Worm (Caenorhabditis elegans) whole organism, young adult: ENCODE measurements around the gene tsp-14.

Experiments
- athp-1 ChIP-seq: sonication (generic microtip); optimal IDR thresholded peaks from 2 replicates; lab custom pipeline; 2017; ENCODE audit warnings: mild to moderate bottlenecking, missing genetic modification characterization, missing compliant biosample characterization
- bed-1 ChIP-seq: fragments of 200-800 bp; sonication (Bioruptor generic); IDR thresholded peaks from 2 replicates; pipeline ENCODE4 v1.3.6; 2022; ENCODE audit warnings: missing genetic modification reagents, missing genetic modification characterization, missing compliant biosample characterization
- hsf-1 ChIP-seq: fragments of 200-800 bp; sonication (Bioruptor generic); IDR thresholded peaks from 2 replicates; pipeline ENCODE4 v1.3.6; 2022; ENCODE audit warnings: missing genetic modification reagents, missing genetic modification characterization, missing compliant biosample characterization
- lag-1 ChIP-seq: fragments of 200-800 bp; sonication (Bioruptor generic); IDR thresholded peaks from 2 replicates; pipeline ENCODE4 v1.3.6; 2022; ENCODE audit warnings: missing genetic modification reagents, missing genetic modification characterization, missing compliant biosample characterization
- sdz-38 ChIP-seq: sonication (generic microtip); optimal IDR thresholded peaks from 2 replicates; lab custom pipeline; 2016; ENCODE audit warnings: missing genotype, missing genetic modification characterization, missing compliant biosample characterization
- ztf-26 ChIP-seq: sonication (generic microtip); optimal IDR thresholded peaks from 2 replicates; lab custom pipeline; 2017; ENCODE audit warnings: missing genetic modification characterization, missing compliant biosample characterization

DNA sequence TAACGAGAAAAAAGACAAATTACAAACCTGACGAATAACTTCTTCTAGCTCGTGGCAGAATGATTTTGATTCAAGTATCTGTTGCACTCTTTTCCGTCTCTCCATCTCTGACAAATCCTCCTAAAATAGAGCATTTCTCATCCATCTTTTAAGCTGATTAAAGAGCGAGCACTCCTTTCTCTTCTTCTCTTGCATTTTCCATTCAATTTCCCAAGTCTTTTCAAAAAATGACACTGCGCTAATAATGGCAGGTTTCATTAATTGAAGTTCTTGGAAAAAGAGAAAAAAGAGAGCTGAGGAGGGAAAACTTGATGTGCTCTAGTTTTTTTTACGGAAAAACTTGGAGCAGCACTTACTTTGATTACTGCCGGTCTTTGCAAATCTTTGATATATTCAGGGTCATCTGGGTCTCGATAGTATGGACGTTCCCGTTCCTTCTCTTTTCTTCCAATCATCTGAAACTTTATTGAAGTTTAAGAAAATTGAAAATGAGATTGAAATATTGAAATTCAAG lies 17.1 kb downstream of the tsp-14 start, which contains the start of gene add-1:
- no peak for TF ChIP-seq bed-1
- no peak for TF ChIP-seq lag-1 (GFP tag; lab: Robert Waterston, UW)
- TF ChIP-seq athp-1 (tag; lab: Kevin White, UChicago): no peak
- TF ChIP-seq sdz-38 (tag; lab: Kevin White, UChicago): no peak
- TF ChIP-seq ztf-26 (tag; lab: Kevin White, UChicago): no peak
- no peak for TF ChIP-seq hsf-1 (GFP tag; lab: Robert Waterston, UW)
